Fruit fly (Drosophila melanogaster): ENCODE data around the gene CG34409.
A peak's percentile ranks its signal among the peaks of the same experiment; 100 is the strongest.

Gene CG34409

DNA sequence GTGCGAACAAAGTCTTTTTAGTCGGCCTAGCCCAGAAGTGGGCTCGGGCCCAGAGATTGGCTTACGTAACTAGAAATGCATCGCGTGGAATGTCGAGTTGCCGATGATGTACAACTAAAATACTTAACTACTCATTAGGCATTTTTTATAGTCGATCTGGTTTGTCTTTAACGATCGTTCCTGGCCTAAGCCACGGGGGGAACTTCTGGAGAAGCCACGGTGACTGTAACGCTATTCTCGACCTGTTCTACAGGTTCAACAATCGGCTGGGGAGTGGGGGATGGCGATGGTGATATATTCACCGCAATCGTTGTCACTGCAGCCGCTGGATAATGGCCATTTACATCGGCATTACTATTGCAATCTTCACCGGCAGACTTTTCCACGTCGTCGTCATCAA is at the start of gene CG34409:
Gene CG34409 (minus strand): TSS at position 101 of the 400 bp plus-strand sequence.
- TF ChIP-seq CG14711 (tag; optimal IDR thresholded peaks at IDR 0.05) (no peak), pad (GFP tag; optimal IDR thresholded peaks at IDR 0.05) (no peak), CG1620 (GFP tag; optimal IDR thresholded peaks at IDR 0.05) (no peak), kay (GFP tag; ENCODE audit: borderline replicate concordance) (no peak), tj (GFP tag; optimal IDR thresholded peaks at IDR 0.05) (no peak), cnc (optimal IDR thresholded peaks at IDR 0.05) (no peak), Clk (GFP tag; optimal IDR thresholded peaks at IDR 0.05) (no peak), cic (GFP tag; optimal IDR thresholded peaks at IDR 0.05) (no peak), CG5204 (GFP tag; optimal IDR thresholded peaks at IDR 0.05) (no peak), CG33017 (tag; optimal IDR thresholded peaks at IDR 0.05) (no peak), CG7045 (GFP tag; optimal IDR thresholded peaks at IDR 0.05) (no peak), CG7101 (tag; optimal IDR thresholded peaks at IDR 0.05) (no peak), CG12768 (GFP tag; optimal IDR thresholded peaks at IDR 0.05) (no peak), Mnt (GFP tag; optimal IDR thresholded peaks at IDR 0.05) (no peak), toe (GFP tag; optimal IDR thresholded peaks at IDR 0.05) (no peak), ovo (GFP tag; optimal IDR thresholded peaks at IDR 0.05) (no peak), CG11617 (GFP tag; optimal IDR thresholded peaks at IDR 0.05) (no peak), Hr96 (GFP tag; optimal IDR thresholded peaks at IDR 0.05) (no peak), bab1 (GFP tag; optimal IDR thresholded peaks at IDR 0.05) (no peak), Crg-1 (GFP tag; optimal IDR thresholded peaks at IDR 0.05) (no peak)

DNA sequence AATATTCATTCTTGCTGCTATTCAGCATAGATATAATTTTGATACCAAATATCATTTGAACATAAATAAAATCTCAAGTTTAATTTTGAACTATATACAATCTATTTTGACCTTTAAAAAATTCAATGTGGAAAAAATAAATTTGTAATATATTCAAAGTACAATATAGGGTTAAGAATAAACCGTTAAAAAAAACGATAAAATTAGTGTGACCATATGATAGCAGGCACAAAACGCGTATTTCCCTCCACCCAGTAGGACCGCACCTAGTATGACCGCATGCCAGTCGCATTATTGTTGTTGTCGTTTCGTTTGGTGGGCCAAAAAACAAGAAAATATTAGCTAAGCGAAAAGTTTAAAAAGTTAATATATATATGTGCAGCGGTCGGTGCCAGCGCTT is 46.9 kb upstream of the CG34409 start, which contains the start of gene CG8516:
Gene CG8516 (plus strand): TSS at position 278 of the 400 bp plus-strand sequence.
- TF ChIP-seq bab1 (GFP tag; optimal IDR thresholded peaks at IDR 0.05), result peak; percentile 4
- no peak for TF ChIP-seq cic (GFP tag; optimal IDR thresholded peaks at IDR 0.05)
- no peak for TF ChIP-seq CG5204 (GFP tag; optimal IDR thresholded peaks at IDR 0.05)
- no peak for TF ChIP-seq CG7045 (GFP tag; optimal IDR thresholded peaks at IDR 0.05)
- peak; percentile 29 for TF ChIP-seq tj (GFP tag; optimal IDR thresholded peaks at IDR 0.05)
- no peak for TF ChIP-seq pad (GFP tag; optimal IDR thresholded peaks at IDR 0.05)
- peak; percentile 37 for TF ChIP-seq CG7101 (tag; optimal IDR thresholded peaks at IDR 0.05)
- no peak for TF ChIP-seq ovo (GFP tag; optimal IDR thresholded peaks at IDR 0.05)
- peak; percentile 28 for TF ChIP-seq CG33017 (tag; optimal IDR thresholded peaks at IDR 0.05)
- no peak for TF ChIP-seq toe (GFP tag; optimal IDR thresholded peaks at IDR 0.05)
- TF ChIP-seq Hr96 (GFP tag; optimal IDR thresholded peaks at IDR 0.05), result no peak
- TF ChIP-seq CG11617 (GFP tag; optimal IDR thresholded peaks at IDR 0.05), result peak; percentile 26
- TF ChIP-seq Clk (GFP tag; optimal IDR thresholded peaks at IDR 0.05), result no peak
- no peak for TF ChIP-seq CG1620 (GFP tag; optimal IDR thresholded peaks at IDR 0.05)
- TF ChIP-seq Mnt (GFP tag; optimal IDR thresholded peaks at IDR 0.05), result peak; percentile 25
- no peak for TF ChIP-seq kay (GFP tag; ENCODE audit: borderline replicate concordance)
- no peak for TF ChIP-seq CG12768 (GFP tag; optimal IDR thresholded peaks at IDR 0.05)
- no peak for TF ChIP-seq Crg-1 (GFP tag; optimal IDR thresholded peaks at IDR 0.05)
- TF ChIP-seq cnc (optimal IDR thresholded peaks at IDR 0.05), result no peak
- peak; percentile 45 for TF ChIP-seq CG14711 (tag; optimal IDR thresholded peaks at IDR 0.05)

DNA sequence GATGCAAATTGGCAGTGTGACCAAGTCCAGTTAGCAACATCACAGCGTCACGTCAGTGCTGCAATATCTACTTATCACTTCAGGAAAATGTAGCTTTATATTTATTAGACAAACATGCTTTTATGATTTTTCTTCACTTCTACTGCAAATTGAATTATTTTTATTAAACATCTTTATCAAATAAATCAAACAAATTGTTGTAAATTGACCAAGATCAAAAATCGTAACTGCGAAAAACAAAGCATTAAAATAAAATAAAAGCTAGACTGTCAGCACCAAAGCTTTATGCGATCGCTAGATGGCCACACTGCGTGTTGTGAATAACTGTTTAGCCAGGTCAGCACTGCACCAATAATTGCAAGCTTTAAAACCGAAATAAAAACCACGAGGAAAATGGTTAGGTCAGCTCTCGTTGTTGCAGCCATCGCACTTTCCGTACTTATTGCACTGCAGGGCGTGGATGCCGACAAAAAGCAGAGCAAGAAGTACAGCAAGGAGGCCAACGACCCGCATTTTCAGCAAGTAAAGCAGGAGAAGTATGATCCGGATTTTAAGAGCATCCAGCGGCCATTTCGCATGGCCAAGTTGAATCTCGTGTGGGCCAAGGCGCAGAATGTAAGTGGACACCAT is 45.1 kb upstream of the CG34409 start, which contains the start of the genes CG12945 and CG8507:
Gene CG12945 (minus strand): TSS at position 45 of the 630 bp plus-strand sequence.
Gene CG8507 (plus strand): TSS at position 307 of the 630 bp plus-strand sequence.
- TF ChIP-seq Clk (GFP tag; optimal IDR thresholded peaks at IDR 0.05) (no peak), cnc (optimal IDR thresholded peaks at IDR 0.05) (no peak), CG7045 (GFP tag; optimal IDR thresholded peaks at IDR 0.05) (no peak), CG7101 (tag; optimal IDR thresholded peaks at IDR 0.05) (peak; percentile 65), CG33017 (tag; optimal IDR thresholded peaks at IDR 0.05) (peak; percentile 53), cic (GFP tag; optimal IDR thresholded peaks at IDR 0.05) (peak; percentile 44), CG1620 (GFP tag; optimal IDR thresholded peaks at IDR 0.05) (peak; percentile 72), CG11617 (GFP tag; optimal IDR thresholded peaks at IDR 0.05) (peak; percentile 56), CG14711 (tag; optimal IDR thresholded peaks at IDR 0.05) (peak; percentile 50), pad (GFP tag; optimal IDR thresholded peaks at IDR 0.05) (peak; percentile 55), CG5204 (GFP tag; optimal IDR thresholded peaks at IDR 0.05) (no peak), Hr96 (GFP tag; optimal IDR thresholded peaks at IDR 0.05) (no peak), toe (GFP tag; optimal IDR thresholded peaks at IDR 0.05) (no peak), Mnt (GFP tag; optimal IDR thresholded peaks at IDR 0.05) (peak; percentile 41), kay (GFP tag; ENCODE audit: borderline replicate concordance) (no peak), CG12768 (GFP tag; optimal IDR thresholded peaks at IDR 0.05) (peak; percentile 52), tj (GFP tag; optimal IDR thresholded peaks at IDR 0.05) (peak; percentile 97), bab1 (GFP tag; optimal IDR thresholded peaks at IDR 0.05) (peak; percentile 79), Crg-1 (GFP tag; optimal IDR thresholded peaks at IDR 0.05) (peak; percentile 74), ovo (GFP tag; optimal IDR thresholded peaks at IDR 0.05) (peak; percentile 72)

DNA sequence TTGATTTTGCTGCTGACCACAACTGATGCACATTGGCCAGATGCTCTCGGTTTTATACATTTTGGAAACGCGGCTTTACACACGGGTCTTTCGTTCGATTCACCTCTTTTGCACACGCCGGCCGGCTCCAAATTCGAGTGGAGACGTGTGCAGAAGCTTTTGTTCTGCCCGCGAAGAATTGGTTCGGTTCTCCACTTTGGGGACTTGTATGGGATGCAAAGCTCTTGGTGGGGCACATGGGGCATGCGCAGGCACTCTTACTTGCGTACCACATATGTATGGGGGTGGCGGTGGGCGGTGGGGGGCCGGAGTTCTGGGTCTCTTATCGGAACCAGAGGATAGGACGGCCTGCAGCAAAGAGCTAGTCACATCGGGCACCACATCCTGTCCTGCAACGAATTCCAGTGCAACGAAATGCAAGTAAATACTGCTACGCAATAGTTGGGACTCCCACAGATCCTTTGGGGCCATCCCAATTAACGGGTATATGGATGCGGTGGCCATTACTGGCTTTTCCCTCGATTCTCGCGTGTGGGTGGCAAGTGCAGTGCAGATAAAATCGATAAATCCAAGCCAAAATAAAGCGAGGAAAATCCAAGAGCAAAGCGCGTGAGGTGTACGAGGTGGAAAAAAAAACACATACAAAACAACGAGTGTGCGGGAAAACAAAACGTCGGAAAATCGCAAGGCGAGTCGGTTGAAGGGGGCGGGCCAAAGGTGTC is 38.3 kb upstream of the CG34409 start, which contains the start of the genes MtnA and CG8500:
Gene MtnA (minus strand): TSS at position 30 of the 722 bp plus-strand sequence.
Gene CG8500 (plus strand): TSS at position 313 of the 722 bp plus-strand sequence.
- TF ChIP-seq Crg-1 (GFP tag; optimal IDR thresholded peaks at IDR 0.05) (no peak), CG33017 (tag; optimal IDR thresholded peaks at IDR 0.05) (no peak), CG7101 (tag; optimal IDR thresholded peaks at IDR 0.05) (peak; percentile 27), cic (GFP tag; optimal IDR thresholded peaks at IDR 0.05) (peak; percentile 60), bab1 (GFP tag; optimal IDR thresholded peaks at IDR 0.05) (peak; percentile 67), CG7045 (GFP tag; optimal IDR thresholded peaks at IDR 0.05) (no peak), pad (GFP tag; optimal IDR thresholded peaks at IDR 0.05) (peak; percentile 3), Mnt (GFP tag; optimal IDR thresholded peaks at IDR 0.05) (peak; percentile 51), ovo (GFP tag; optimal IDR thresholded peaks at IDR 0.05) (no peak), cnc (optimal IDR thresholded peaks at IDR 0.05) (no peak)

Data from whole organism, adult.